Worm (Caenorhabditis elegans): Measurements from ENCODE around the gene F11D5.6.

Gene F11D5.6

ce11 chrX:3371264-3371663 lies 45.2 kb upstream of the F11D5.6 start (continued):
- peak; percentile 48 for TF ChIP-seq nhr-27 (tag; optimal IDR thresholded peaks at IDR 0.05)
- peak; percentile 85 for TF ChIP-seq hmg-20 (GFP tag; IDR thresholded peaks at IDR 0.05)
- TF ChIP-seq madf-6 (GFP tag; IDR thresholded peaks at IDR 0.05) = peak; percentile 52; the same call in 1 of the 2 replicates
- peak; percentile 65 for TF ChIP-seq ztf-18 (tag; optimal IDR thresholded peaks at IDR 0.05)

DNA sequence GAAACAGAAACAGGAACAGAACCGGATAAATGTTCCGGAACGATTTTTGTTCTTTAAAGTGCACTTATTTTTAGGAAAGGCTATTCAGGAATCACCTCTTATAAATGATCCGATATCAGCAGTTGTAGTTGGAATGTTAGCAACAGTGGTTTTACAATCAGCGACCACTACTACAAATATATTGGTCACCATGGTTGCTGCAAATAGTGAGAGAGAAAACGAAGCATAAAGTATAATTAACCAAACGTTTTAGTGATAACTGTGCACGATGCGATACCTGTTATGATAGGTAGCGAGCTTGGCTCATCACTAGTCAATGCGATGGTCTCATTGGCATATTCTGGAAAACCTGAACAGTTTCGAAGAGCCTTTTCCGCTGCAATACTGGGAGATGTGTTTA lies 43.4 kb upstream of the F11D5.6 start:
- TF ChIP-seq somi-1 (GFP tag; optimal IDR thresholded peaks at IDR 0.05) (no peak), ztf-6 (GFP tag; IDR thresholded peaks at IDR 0.05) (no peak), hmg-1.2 (GFP tag; IDR thresholded peaks at IDR 0.05) (no peak), dox-1 (GFP tag; IDR thresholded peaks at IDR 0.05) (no peak)

DNA sequence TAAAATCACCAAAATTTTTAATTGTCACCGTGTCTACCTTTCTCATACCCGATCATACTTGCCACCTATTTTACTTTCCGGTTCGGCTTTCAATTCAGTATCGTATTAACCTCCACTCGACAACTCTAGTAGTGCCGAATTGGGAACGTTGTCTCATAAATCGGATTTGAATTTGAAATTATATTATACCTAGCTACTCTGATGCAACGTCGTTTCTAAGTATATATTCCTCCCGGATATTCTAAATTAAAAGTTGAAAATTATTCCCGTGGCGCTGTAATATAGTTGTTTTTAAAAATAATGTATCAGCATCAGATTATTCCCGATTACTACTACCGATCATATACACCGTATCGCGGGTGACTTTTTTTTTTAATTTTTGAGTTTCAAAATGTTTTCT lies 42.6 kb upstream of the F11D5.6 start, which contains the start of gene ZK563.2:
Gene ZK563.2 (plus strand): TSS at position 301 of the 400 bp plus-strand sequence.
- no peak for TF ChIP-seq efl-1 (GFP tag; optimal IDR thresholded peaks at IDR 0.05)
- TF ChIP-seq ceh-91 (GFP tag; IDR thresholded peaks at IDR 0.05) = no peak
- no peak for TF ChIP-seq K12H6.12 (tag; optimal IDR thresholded peaks at IDR 0.05)
- no peak for TF ChIP-seq snpc-1.3 (tag; optimal IDR thresholded peaks at IDR 0.05; ENCODE audit: insufficient read depth)
- no peak for TF ChIP-seq cebp-1 (GFP tag; IDR thresholded peaks at IDR 0.05)
- no peak for TF ChIP-seq cebp-1 (tag; optimal IDR thresholded peaks at IDR 0.05)
- TF ChIP-seq ets-4 (GFP tag; optimal IDR thresholded peaks at IDR 0.05) = no peak
- no peak for TF ChIP-seq tlf-1 (GFP tag; optimal IDR thresholded peaks at IDR 0.05)
- TF ChIP-seq tbx-9 (tag; optimal IDR thresholded peaks at IDR 0.05; ENCODE audit: borderline replicate concordance) = no peak
- no peak for TF ChIP-seq sdz-38 (tag; optimal IDR thresholded peaks at IDR 0.05)
- no peak for TF ChIP-seq dpl-1 (GFP tag; optimal IDR thresholded peaks at IDR 0.05)

- TF ChIP-seq bed-1 (GFP tag; IDR thresholded peaks at IDR 0.05) (0 out of 2 replicates have a peak, but pooled peaks have one; percentile 40), attf-5 (GFP tag; optimal IDR thresholded peaks at IDR 0.05) (no peak), snpc-1.1 (tag; optimal IDR thresholded peaks at IDR 0.05; ENCODE audit: insufficient read depth) (no peak)
Measured at ce11 chrX:3366782-3367181, 40.7 kb upstream of the F11D5.6 start.

- TF ChIP-seq nhr-80 (tag; optimal IDR thresholded peaks at IDR 0.05) (peak; percentile 82), nfya-2 (GFP tag; IDR thresholded peaks at IDR 0.05) (no peak), dpff-1 (tag; optimal IDR thresholded peaks at IDR 0.05) (no peak), unc-62 (GFP tag; optimal IDR thresholded peaks at IDR 0.05) (peak; percentile 21), attf-3 (GFP tag; conservative IDR thresholded peaks at IDR 0.05) (no peak), hlh-12 (tag; optimal IDR thresholded peaks at IDR 0.05) (no peak), ztf-25 (GFP tag; IDR thresholded peaks at IDR 0.05) (no peak)
Measured at ce11 chrX:3362378-3362777, 36.3 kb upstream of the F11D5.6 start, which contains the start of gene dhs-26. dhs-26 (minus strand) TSS chrX:3362493.

ce11 chrX:3351526-3351925 lies 25.5 kb upstream of the F11D5.6 start, which contains the start of gene ZK816.1:
ZK816.1 (plus strand) TSS chrX:3351712.
- TF ChIP-seq egrh-3 (GFP tag; IDR thresholded peaks at IDR 0.05) = no peak
- no peak for TF ChIP-seq D2030.7 (GFP tag; IDR thresholded peaks at IDR 0.05)
- no peak for TF ChIP-seq ztf-28 (GFP tag; IDR thresholded peaks at IDR 0.05)
- TF ChIP-seq lin-54 (GFP tag; optimal IDR thresholded peaks at IDR 0.05) = no peak
- no peak for TF ChIP-seq madf-6 (GFP tag; IDR thresholded peaks at IDR 0.05)
- no peak for TF ChIP-seq F37B4.10 (GFP tag; IDR thresholded peaks at IDR 0.05)
- no peak for TF ChIP-seq hmg-1.2 (GFP tag; IDR thresholded peaks at IDR 0.05)
- TF ChIP-seq nhr-179 (tag; optimal IDR thresholded peaks at IDR 0.05) = no peak
- TF ChIP-seq F10E7.11 (tag; optimal IDR thresholded peaks at IDR 0.05) = no peak
- TF ChIP-seq T26A5.8 (tag; optimal IDR thresholded peaks at IDR 0.05) = no peak
- no peak for TF ChIP-seq sea-2 (GFP tag; IDR thresholded peaks at IDR 0.05)
- TF ChIP-seq lsl-1 (GFP tag; optimal IDR thresholded peaks at IDR 0.05) = no peak
- TF ChIP-seq snpc-1.3 (tag; optimal IDR thresholded peaks at IDR 0.05; ENCODE audit: insufficient read depth) = no peak
- TF ChIP-seq akir-1 (GFP tag; optimal IDR thresholded peaks at IDR 0.05) = no peak
- no peak for TF ChIP-seq tbp1 (GFP tag; optimal IDR thresholded peaks at IDR 0.05)
- no peak for TF ChIP-seq C17E4.6 (GFP tag; IDR thresholded peaks at IDR 0.05)
- no peak for TF ChIP-seq hlh-12 (tag; optimal IDR thresholded peaks at IDR 0.05)
